Fruit fly (Drosophila melanogaster) whole organism, embryonic: ENCODE measurements around the gene Uba5.
A peak's percentile ranks its signal among the peaks of the same experiment; 100 is the strongest.

Source experiments
- ATbp ChIP-seq: fragments of 200-800 bp; sonication (Bioruptor generic); optimal IDR thresholded peaks from 2 replicates; lab custom pipeline; 2017; ENCODE audit warnings: missing biosample characterization, mild to moderate bottlenecking, missing genetic modification characterization, missing genetic modification reagents
- Blimp-1 ChIP-seq: fragments of 200-800 bp; sonication (Bioruptor generic); optimal IDR thresholded peaks from 3 replicates; lab custom pipeline; 2018; ENCODE audit warnings: missing biosample characterization, missing genetic modification characterization, mild to moderate bottlenecking, moderate library complexity, missing genetic modification reagents
- CG11504 ChIP-seq: fragments of 200-800 bp; sonication (Bioruptor generic); optimal IDR thresholded peaks from 3 replicates; lab custom pipeline; 2019; ENCODE audit warnings: missing biosample characterization, mild to moderate bottlenecking, missing genetic modification characterization, moderate library complexity
- CG11695 ChIP-seq: fragments of 200-800 bp; sonication (Bioruptor generic); IDR thresholded peaks from 3 replicates; pipeline ENCODE4 v1.3.6; 2022; ENCODE audit warnings: missing biosample characterization, missing genetic modification characterization
- CG12942 ChIP-seq: fragments of 200-800 bp; sonication (Bioruptor generic); optimal IDR thresholded peaks from 3 replicates; lab custom pipeline; 2016; ENCODE audit warnings: missing biosample characterization, missing genetic modification characterization
- CG13894 ChIP-seq: fragments of 200-800 bp; sonication (Bioruptor generic); optimal IDR thresholded peaks from 3 replicates; lab custom pipeline; 2018; ENCODE audit warnings: missing biosample characterization, mild to moderate bottlenecking, missing genetic modification characterization, moderate library complexity
- CG18599 ChIP-seq: fragments of 200-800 bp; sonication (Bioruptor generic); optimal IDR thresholded peaks from 3 replicates; lab custom pipeline; 2017; ENCODE audit warnings: missing biosample characterization, missing genetic modification characterization, mild to moderate bottlenecking, moderate library complexity, missing genetic modification reagents
- CG2199 ChIP-seq: fragments of 200-800 bp; sonication (Bioruptor generic); IDR thresholded peaks from 3 replicates; pipeline ENCODE4 v1.3.6; 2022; ENCODE audit warnings: missing biosample characterization, missing genetic modification characterization
- CG31388 ChIP-seq: fragments of 200-800 bp; sonication (Bioruptor generic); optimal IDR thresholded peaks from 2 replicates; lab custom pipeline; 2016; ENCODE audit warnings: missing biosample characterization, missing genetic modification characterization
- CG34376 ChIP-seq: fragments of 200-800 bp; sonication (Bioruptor generic); optimal IDR thresholded peaks from 2 replicates; lab custom pipeline; 2018; ENCODE audit warnings: missing biosample characterization, mild to moderate bottlenecking, missing genetic modification characterization
- CG42726 ChIP-seq: fragments of 200-800 bp; sonication (Bioruptor generic); IDR thresholded peaks from 2 replicates; pipeline ENCODE4 v1.3.6; 2022; ENCODE audit warnings: missing biosample characterization, missing genetic modification characterization; ENCODE audit not compliant: partially characterized antibody
- CG7372 ChIP-seq: fragments of 200-800 bp; sonication (Bioruptor generic); IDR thresholded peaks from 2 replicates; pipeline ENCODE4 v1.3.6; 2022; ENCODE audit warnings: missing biosample characterization, missing genetic modification characterization
- CG7839 ChIP-seq: fragments of 200-800 bp; sonication (Bioruptor generic); optimal IDR thresholded peaks from 3 replicates; lab custom pipeline; 2018; ENCODE audit warnings: missing biosample characterization, mild to moderate bottlenecking, missing genetic modification characterization, moderate library complexity
- CG9437 ChIP-seq: fragments of 200-800 bp; sonication (Bioruptor generic); optimal IDR thresholded peaks from 2 replicates; lab custom pipeline; 2018; ENCODE audit warnings: missing biosample characterization, mild to moderate bottlenecking, missing genetic modification characterization
- CG9609 ChIP-seq: fragments of 200-800 bp; sonication (Bioruptor generic); optimal IDR thresholded peaks from 3 replicates; lab custom pipeline; 2016; ENCODE audit warnings: missing biosample characterization, missing genetic modification characterization
- CG9932 ChIP-seq: fragments of 200-800 bp; sonication (Bioruptor generic); IDR thresholded peaks from 2 replicates; pipeline ENCODE4 v1.3.6; 2022; ENCODE audit warnings: missing biosample characterization, missing genetic modification characterization
- Eip74EF ChIP-seq, 2 experiments: fragments of 200-800 bp in 1 of 2; fragments of >200 bp in 1 of 2; sonication (Bioruptor generic) in 1 of 2; optimal IDR thresholded peaks; 2 replicates each; lab custom pipeline; 2017 to 2019; ENCODE audit warnings: missing biosample characterization in 2 of 2, missing genetic modification characterization in 2 of 2, mild to moderate bottlenecking in 1 of 2, moderate library complexity in 1 of 2
- HmgZ ChIP-seq: fragments of 200-800 bp; sonication (Bioruptor generic); optimal IDR thresholded peaks from 2 replicates; lab custom pipeline; 2018; ENCODE audit warnings: missing biosample characterization, mild to moderate bottlenecking, missing genetic modification characterization
- Hr51 ChIP-seq, 2 experiments: fragments of 200-800 bp; sonication (Bioruptor generic); optimal IDR thresholded peaks; 2 replicates in 1 of 2; 3 replicates in 1 of 2; lab custom pipeline; 2016 to 2018; ENCODE audit warnings: missing biosample characterization in 2 of 2, missing genetic modification characterization in 2 of 2, mild to moderate bottlenecking in 1 of 2, moderate library complexity in 1 of 2
- Hr78 ChIP-seq, 2 experiments: fragments of 200-800 bp in 1 of 2; fragments of >200 bp in 1 of 2; sonication (Bioruptor generic) in 1 of 2; optimal IDR thresholded peaks; 2 replicates each; lab custom pipeline; 2017 to 2019; ENCODE audit warnings: missing biosample characterization in 2 of 2, missing genetic modification characterization in 2 of 2, mild to moderate bottlenecking in 1 of 2, moderate library complexity in 1 of 2
- Med ChIP-seq: fragments of 200-800 bp; sonication (Bioruptor generic); peaks from one replicate; lab custom pipeline; 2016; ENCODE audit warnings: missing biosample characterization, missing genetic modification characterization, mild to moderate bottlenecking, inconsistent platforms, moderate library complexity
- Meics ChIP-seq: fragments of 200-800 bp; sonication (Bioruptor generic); optimal IDR thresholded peaks from 2 replicates; lab custom pipeline; 2017; ENCODE audit warnings: missing biosample characterization, mild to moderate bottlenecking, missing genetic modification characterization
- Pdp1 ChIP-seq, 2 experiments: fragments of 200-800 bp; sonication (Bioruptor generic); optimal IDR thresholded peaks; 3 replicates each; lab custom pipeline; 2016; ENCODE audit warnings: missing biosample characterization in 2 of 2, missing genetic modification characterization in 2 of 2, mild to moderate bottlenecking in 1 of 2, moderate library complexity in 1 of 2
- Sox102F ChIP-seq: fragments of 200-800 bp; sonication (Bioruptor generic); optimal IDR thresholded peaks from 2 replicates; lab custom pipeline; 2018; ENCODE audit warnings: missing biosample characterization, mild to moderate bottlenecking, missing genetic modification characterization, moderate library complexity
- Xrp1 ChIP-seq: fragments of 200-800 bp; sonication (Bioruptor generic); IDR thresholded peaks from 2 replicates; pipeline ENCODE4 v1.3.6; 2022; ENCODE audit warnings: missing biosample characterization, missing genetic modification characterization
- bigmax ChIP-seq: fragments of 200-800 bp; sonication (Bioruptor generic); optimal IDR thresholded peaks from 2 replicates; lab custom pipeline; 2018; ENCODE audit warnings: missing biosample characterization, mild to moderate bottlenecking, missing genetic modification characterization
- cg ChIP-seq: fragments of 200-800 bp; sonication (Bioruptor generic); optimal IDR thresholded peaks from 3 replicates; lab custom pipeline; 2019; ENCODE audit warnings: missing biosample characterization, mild to moderate bottlenecking, missing genetic modification characterization, moderate library complexity
- chinmo ChIP-seq: fragments of 200-800 bp; sonication (Bioruptor generic); IDR thresholded peaks from 4 replicates; pipeline ENCODE4 v1.3.6; 2022; ENCODE audit warnings: missing biosample characterization, missing genetic modification characterization; ENCODE audit not compliant: partially characterized antibody
- ci ChIP-seq: fragments of 200-800 bp; sonication (Bioruptor generic); IDR thresholded peaks from 3 replicates; pipeline ENCODE4 v1.3.6; 2022; ENCODE audit warnings: missing biosample characterization, missing genetic modification characterization
- dpn ChIP-seq, 2 experiments: fragments of 200-800 bp; sonication (Bioruptor generic); optimal IDR thresholded peaks; 3 replicates each; lab custom pipeline; 2016; ENCODE audit warnings: missing biosample characterization in 2 of 2, missing genetic modification characterization in 2 of 2
- ewg ChIP-seq: fragments of 200-800 bp; sonication (Bioruptor generic); optimal IDR thresholded peaks from 3 replicates; lab custom pipeline; 2017; ENCODE audit warnings: mild to moderate bottlenecking, missing biosample characterization, missing genetic modification reagents, missing genetic modification characterization
- exex ChIP-seq: fragments of 200-800 bp; sonication (Bioruptor generic); optimal IDR thresholded peaks from 4 replicates; lab custom pipeline; 2018; ENCODE audit warnings: missing biosample characterization, mild to moderate bottlenecking, missing genetic modification characterization, moderate library complexity
- gem ChIP-seq: fragments of 200-800 bp; sonication (Bioruptor generic); optimal IDR thresholded peaks from 2 replicates; lab custom pipeline; 2019; ENCODE audit warnings: missing biosample characterization, mild to moderate bottlenecking, missing genetic modification characterization, moderate library complexity
- grn ChIP-seq: fragments of 200-800 bp; sonication (Bioruptor generic); optimal IDR thresholded peaks from 3 replicates; lab custom pipeline; 2017; ENCODE audit warnings: missing biosample characterization, missing genetic modification characterization
- ind ChIP-seq: fragments of 200-800 bp; sonication (Bioruptor generic); optimal IDR thresholded peaks from 3 replicates; lab custom pipeline; 2016; ENCODE audit warnings: missing biosample characterization, missing genetic modification characterization
- lab ChIP-seq: fragments of 200-800 bp; sonication (Bioruptor generic); optimal IDR thresholded peaks from 3 replicates; lab custom pipeline; 2017; ENCODE audit warnings: missing biosample characterization, missing genetic modification characterization, mild to moderate bottlenecking, moderate library complexity, missing genetic modification reagents
- mirr ChIP-seq: fragments of 200-800 bp; sonication (Bioruptor generic); optimal IDR thresholded peaks from 3 replicates; lab custom pipeline; 2018; ENCODE audit warnings: missing biosample characterization, mild to moderate bottlenecking, missing genetic modification characterization
- mld ChIP-seq: fragments of 200-800 bp; sonication (Bioruptor generic); IDR thresholded peaks from 3 replicates; pipeline ENCODE4 v1.3.6; 2022; ENCODE audit warnings: missing biosample characterization, missing genetic modification characterization; ENCODE audit not compliant: partially characterized antibody
- nerfin-1 ChIP-seq: fragments of 200-800 bp; sonication (Bioruptor generic); optimal IDR thresholded peaks from 3 replicates; lab custom pipeline; 2019; ENCODE audit warnings: missing biosample characterization, mild to moderate bottlenecking, missing genetic modification characterization, moderate library complexity
- pan ChIP-seq, 4 experiments: fragments of >200 bp in 3 of 4; fragments of 200-800 bp in 1 of 4; sonication (Bioruptor generic) in 1 of 4; optimal IDR thresholded peaks in 3 of 4; IDR thresholded peaks in 1 of 4; 2 replicates each; pipeline versions ENCODE4 v1.3.6 to Lab custom; 2017 to 2022; ENCODE audit warnings: missing biosample characterization in 2 of 4, missing genetic modification characterization in 2 of 4, mixed read lengths in 1 of 4
- row ChIP-seq: fragments of 200-800 bp; sonication (Bioruptor generic); IDR thresholded peaks from 3 replicates; pipeline ENCODE4 v1.3.6; 2022; ENCODE audit warnings: missing biosample characterization, missing genetic modification characterization
- sens ChIP-seq: fragments of 200-800 bp; sonication (Bioruptor generic); peaks from one replicate; lab custom pipeline; 2016; ENCODE audit warnings: missing biosample characterization, missing genetic modification characterization
- sna ChIP-seq: fragments of 200-800 bp; sonication (Bioruptor generic); IDR thresholded peaks from 2 replicates; pipeline ENCODE4 v1.3.6; 2022; ENCODE audit warnings: missing biosample characterization, missing genetic modification characterization; ENCODE audit not compliant: partially characterized antibody
- sug ChIP-seq: fragments of 200-800 bp; optimal IDR thresholded peaks from 2 replicates; lab custom pipeline; 2019; ENCODE audit warnings: missing biosample characterization, mild to moderate bottlenecking, missing genetic modification characterization, moderate library complexity
- zf30C ChIP-seq: fragments of 200-800 bp; sonication (Bioruptor generic); optimal IDR thresholded peaks from 3 replicates; lab custom pipeline; 2018; ENCODE audit warnings: missing biosample characterization, mild to moderate bottlenecking, missing genetic modification characterization

Uba5 gene

DNA sequence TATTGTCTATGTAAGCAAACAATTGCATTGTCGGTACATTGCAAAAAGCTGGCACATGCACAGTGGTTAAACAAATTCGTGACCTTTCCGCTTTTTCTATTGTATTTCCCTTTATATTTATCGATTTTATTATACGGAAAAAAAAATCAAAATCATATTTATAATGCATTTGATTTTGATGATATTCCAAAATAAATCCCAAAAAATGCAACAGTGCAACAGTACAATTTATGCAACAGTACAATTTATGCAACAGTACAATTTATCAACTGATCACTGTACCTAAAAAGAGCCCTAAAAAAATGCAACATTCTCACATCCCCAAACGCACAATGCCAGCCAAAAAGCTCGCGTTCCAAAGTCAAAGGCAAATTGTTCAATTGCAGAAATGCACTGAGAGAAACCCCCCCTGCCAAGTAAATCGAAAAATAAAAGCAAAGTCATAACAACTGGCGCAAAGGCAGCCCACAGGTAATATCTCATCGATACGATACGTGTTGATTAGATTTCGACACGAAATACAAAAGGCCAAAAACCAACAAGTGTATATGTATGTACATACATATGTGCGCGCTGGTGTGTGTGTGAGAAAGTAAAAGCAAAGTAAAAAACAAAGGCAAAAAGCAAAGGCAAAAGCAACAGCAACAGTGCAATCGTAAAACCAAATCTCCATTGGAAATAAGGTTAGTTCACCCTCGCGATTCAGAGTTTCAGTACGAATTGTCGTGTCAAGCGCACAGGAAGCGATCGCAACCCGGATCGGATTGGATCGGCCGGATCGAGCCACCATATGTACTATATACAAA is 41.3 kb upstream of the Uba5 start, which contains the start of gene Sk1:
TSS of gene Sk1 (plus strand) at position 711 of the 806 bp plus-strand sequence.
- TF ChIP-seq HmgZ (peak; percentile 6), exex (tag; lab: Kevin White, UChicago) (peak; percentile 42), CG12942 (GFP tag; lab: Kevin White, UChicago) (no peak), ewg (GFP tag; lab: Kevin White, UChicago) (no peak), sna (GFP tag; lab: Robert Waterston, UW) (no peak), CG11504 (peak; percentile 17), cg (GFP tag; lab: Kevin White, UChicago) (peak; percentile 67), Eip74EF (GFP tag; optimal IDR thresholded peaks at IDR 0.05; lab: Kevin White, UChicago) (peak in 1 of 2 experiments; percentile 3), Med (GFP tag; lab: Kevin White, UChicago) (peak; percentile 75), CG9609 (GFP tag; lab: Kevin White, UChicago) (no peak), sens (GFP tag; lab: Kevin White, UChicago) (peak; percentile 63), Blimp-1 (GFP tag; lab: Kevin White, UChicago) (peak; percentile 29), ind (GFP tag; lab: Kevin White, UChicago) (peak; percentile 12), mld (GFP tag; lab: Robert Waterston, UW) (no peak), ATbp (GFP tag; lab: Kevin White, UChicago) (peak; percentile 86), CG7839 (peak; percentile 1), chinmo (GFP tag; lab: Robert Waterston, UW) (0 out of 4 replicates have a peak, but pooled peaks have one; percentile 33), Meics (GFP tag; lab: Kevin White, UChicago) (no peak), pan (optimal IDR thresholded peaks at IDR 0.05; lab: Kevin White, UChicago) (no peak), pan (GFP tag; optimal IDR thresholded peaks at IDR 0.05 in 1 of 2, IDR thresholded peaks at IDR 0.05 in 1 of 2) (peak in 1 of 2 experiments; percentile 11), CG9932 (peak; percentile 41; the same call in 1 of the 2 replicates), zf30C (GFP tag; lab: Kevin White, UChicago) (peak; percentile 51), row (GFP tag; lab: Robert Waterston, UW) (peak; percentile 20; the same call in 1 of the 3 replicates), CG34376 (GFP tag; lab: Kevin White, UChicago) (peak; percentile 88), CG18599 (GFP tag; lab: Kevin White, UChicago) (peak; percentile 7), grn (peak; percentile 81), Xrp1 (GFP tag; lab: Robert Waterston, UW) (peak; percentile 18; the same call in 1 of the 2 replicates), Pdp1 (GFP tag; optimal IDR thresholded peaks at IDR 0.05; lab: Kevin White, UChicago) (peak in 1 of 2 experiments; percentile 31), CG13894 (tag; lab: Kevin White, UChicago) (peak; percentile 22), CG7372 (0 out of 2 replicates have a peak, but pooled peaks have one; percentile 3), Hr51 (GFP tag; optimal IDR thresholded peaks at IDR 0.05; lab: Kevin White, UChicago) (peak in 1 of 2 experiments; percentile 4), CG42726 (no peak), CG31388 (GFP tag; lab: Kevin White, UChicago) (no peak), lab (peak; percentile 21), ci (peak; percentile 53; the same call in 1 of the 3 replicates), gem (tag; lab: Kevin White, UChicago) (peak; percentile 3), sug (tag; lab: Kevin White, UChicago) (peak; percentile 34), nerfin-1 (no peak), CG2199 (GFP tag; lab: Robert Waterston, UW) (0 out of 3 replicates have a peak, but pooled peaks have one; percentile 28), bigmax (GFP tag; lab: Kevin White, UChicago) (peak; percentile 64), Sox102F (peak; percentile 23), mirr (GFP tag; lab: Kevin White, UChicago) (peak; percentile 84), CG9437 (GFP tag; lab: Kevin White, UChicago) (no peak), dpn (GFP tag; optimal IDR thresholded peaks at IDR 0.05; lab: Kevin White, UChicago) (peak in 1 of 2 experiments; percentile 3), Hr78 (GFP tag; optimal IDR thresholded peaks at IDR 0.05; lab: Kevin White, UChicago) (peak in 1 of 2 experiments; percentile 20), CG11695 (GFP tag; lab: Robert Waterston, UW) (0 out of 3 replicates have a peak, but pooled peaks have one; percentile 18)
